Worm (Caenorhabditis elegans): Measurements from ENCODE around the gene C17H12.3.

DNA sequence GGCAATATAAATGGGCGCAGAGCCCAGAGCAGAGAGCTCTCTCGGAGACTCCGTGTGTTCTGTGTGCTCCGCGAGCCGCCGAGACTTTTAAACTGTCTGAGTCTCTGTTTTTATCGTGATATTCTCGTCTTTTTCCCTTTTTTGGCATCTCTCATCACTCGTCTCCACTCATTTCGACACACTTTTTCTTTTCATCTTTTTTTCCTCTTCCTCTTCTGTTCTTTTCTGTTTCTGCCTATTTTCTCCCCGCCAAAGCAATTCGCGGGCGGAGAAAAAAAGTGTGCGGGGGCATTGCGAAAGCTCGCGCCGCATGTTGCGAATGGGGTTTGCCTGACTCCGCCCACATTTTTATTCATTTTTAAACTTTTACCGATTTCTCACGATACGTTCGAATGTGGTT is 39.1 kb downstream of the C17H12.3 start:
- TF ChIP-seq grh-1 (GFP tag; IDR thresholded peaks at IDR 0.05): peak; percentile 41; the same call in 1 of the 2 replicates
- TF ChIP-seq aly-2 (tag; optimal IDR thresholded peaks at IDR 0.05): peak; percentile 30
- peak; percentile 88 for TF ChIP-seq egl-13 (tag; optimal IDR thresholded peaks at IDR 0.05)
- TF ChIP-seq unc-130 (tag; optimal IDR thresholded peaks at IDR 0.05): peak; percentile 54
